Fruit fly (Drosophila melanogaster) whole organism, prepupa: ENCODE measurements around the gene ab.

Experiments used
- Blimp-1 ChIP-seq: fragments of 200-800 bp; sonication (Bioruptor generic); optimal IDR thresholded peaks from 3 replicates; lab custom pipeline; 2017; ENCODE audit warnings: missing biosample characterization, missing genetic modification characterization, mild to moderate bottlenecking, moderate library complexity, missing genetic modification reagents
- CG10631 ChIP-seq: fragments of 200-800 bp; sonication (Bioruptor generic); optimal IDR thresholded peaks from 2 replicates; lab custom pipeline; 2016; ENCODE audit warnings: missing biosample characterization, missing genetic modification characterization
- CG10669 ChIP-seq: fragments of 200-800 bp; sonication (Bioruptor generic); optimal IDR thresholded peaks from 3 replicates; lab custom pipeline; 2018; ENCODE audit warnings: missing biosample characterization, mild to moderate bottlenecking, missing genetic modification characterization, moderate library complexity
- CG11294 ChIP-seq: fragments of 200-800 bp; sonication (Bioruptor generic); IDR thresholded peaks from 2 replicates; pipeline ENCODE4 v1.3.6; 2022; ENCODE audit warnings: missing biosample characterization, missing genetic modification characterization
- CG11762 ChIP-seq: fragments of 200-800 bp; sonication (Bioruptor generic); optimal IDR thresholded peaks from 3 replicates; lab custom pipeline; 2016; ENCODE audit warnings: missing biosample characterization, missing genetic modification characterization; ENCODE audit not compliant: insufficient read depth
- CG15336 ChIP-seq: fragments of 200-800 bp; sonication (Bioruptor generic); IDR thresholded peaks from 2 replicates; pipeline ENCODE4 v1.3.6; 2022; ENCODE audit warnings: missing biosample characterization, missing genetic modification characterization
- CG1621 ChIP-seq: fragments of 200-800 bp; sonication (Bioruptor generic); optimal IDR thresholded peaks from 3 replicates; lab custom pipeline; 2018; ENCODE audit warnings: missing biosample characterization, mild to moderate bottlenecking, missing genetic modification characterization
- CG16779 ChIP-seq: fragments of 200-800 bp; sonication (Bioruptor generic); optimal IDR thresholded peaks from 3 replicates; lab custom pipeline; 2017; ENCODE audit warnings: missing biosample characterization, mild to moderate bottlenecking, missing genetic modification characterization
- CG31627 ChIP-seq: fragments of 200-800 bp; sonication (Bioruptor generic); optimal IDR thresholded peaks from 3 replicates; lab custom pipeline; 2016; ENCODE audit warnings: missing biosample characterization, missing genetic modification characterization
- CG32006 ChIP-seq: fragments of 200-800 bp; sonication (Bioruptor generic); optimal IDR thresholded peaks from 3 replicates; lab custom pipeline; 2017; ENCODE audit warnings: missing biosample characterization, mild to moderate bottlenecking, missing genetic modification characterization
- CG34406 ChIP-seq: fragments of 200-800 bp; sonication (Bioruptor generic); optimal IDR thresholded peaks from 3 replicates; lab custom pipeline; 2016; ENCODE audit warnings: missing biosample characterization, missing genetic modification characterization
- CG4318 ChIP-seq: fragments of 200-800 bp; sonication (Bioruptor generic); optimal IDR thresholded peaks from 3 replicates; lab custom pipeline; 2017; ENCODE audit warnings: missing biosample characterization, mild to moderate bottlenecking, missing genetic modification characterization
- CG6163 ChIP-seq: fragments of 200-800 bp; sonication (Bioruptor generic); IDR thresholded peaks from 3 replicates; pipeline ENCODE4 v1.3.6; 2022; ENCODE audit warnings: missing biosample characterization, missing genetic modification characterization
- CG6792 ChIP-seq: fragments of 200-800 bp; sonication (Bioruptor generic); optimal IDR thresholded peaks from 3 replicates; lab custom pipeline; 2016; ENCODE audit warnings: missing biosample characterization, missing genetic modification characterization
- CG6808 ChIP-seq: fragments of 200-800 bp; sonication (Bioruptor generic); optimal IDR thresholded peaks from 3 replicates; lab custom pipeline; 2017; ENCODE audit warnings: missing biosample characterization, missing genetic modification characterization, mild to moderate bottlenecking, moderate library complexity, missing genetic modification reagents
- CG6854 ChIP-seq: fragments of 200-800 bp; sonication (Bioruptor generic); optimal IDR thresholded peaks from 2 replicates; lab custom pipeline; 2017; ENCODE audit warnings: missing biosample characterization, mild to moderate bottlenecking, missing genetic modification characterization
- CG7368 ChIP-seq: fragments of 200-800 bp; sonication (Bioruptor generic); optimal IDR thresholded peaks from 3 replicates; lab custom pipeline; 2016; ENCODE audit warnings: missing biosample characterization, missing genetic modification characterization
- CG8119 ChIP-seq: fragments of 200-800 bp; sonication (Bioruptor generic); IDR thresholded peaks from 3 replicates; pipeline ENCODE4 v1.3.6; 2022; ENCODE audit warnings: missing biosample characterization, missing genetic modification characterization
- CG8632 ChIP-seq: fragments of 200-800 bp; sonication (Bioruptor generic); optimal IDR thresholded peaks from 3 replicates; lab custom pipeline; 2016; ENCODE audit warnings: missing biosample characterization, missing genetic modification characterization
- CG9139 ChIP-seq: fragments of 200-800 bp; sonication (Bioruptor generic); optimal IDR thresholded peaks from 3 replicates; lab custom pipeline; 2017; ENCODE audit warnings: missing biosample characterization, mild to moderate bottlenecking, missing genetic modification characterization
- Eip78C ChIP-seq: fragments of 200-800 bp; sonication (Bioruptor generic); peaks from one replicate; lab custom pipeline; 2016; ENCODE audit warnings: missing biosample characterization, missing genetic modification characterization
- Ets21C ChIP-seq: fragments of 200-800 bp; sonication (Bioruptor generic); optimal IDR thresholded peaks from 3 replicates; lab custom pipeline; 2016; ENCODE audit warnings: missing biosample characterization, missing genetic modification characterization
- Ets96B ChIP-seq: fragments of 200-800 bp; optimal IDR thresholded peaks from 2 replicates; lab custom pipeline; 2019; ENCODE audit warnings: missing biosample characterization, mild to moderate bottlenecking, missing genetic modification characterization, moderate library complexity
- Gug ChIP-seq: fragments of 200-800 bp; sonication (Bioruptor generic); IDR thresholded peaks from 2 replicates; pipeline ENCODE4 v1.3.6; 2022; ENCODE audit warnings: missing biosample characterization, missing genetic modification characterization
- Hr38 ChIP-seq: sonication (Bioruptor generic); optimal IDR thresholded peaks from 2 replicates; lab custom pipeline; 2016; ENCODE audit warnings: missing biosample characterization, missing genetic modification characterization
- Hr39 ChIP-seq: fragments of 200-800 bp; sonication (Bioruptor generic); optimal IDR thresholded peaks from 2 replicates; lab custom pipeline; 2016; ENCODE audit warnings: missing biosample characterization, missing genetic modification characterization
- Lpt ChIP-seq: fragments of 200-800 bp; sonication (Bioruptor generic); optimal IDR thresholded peaks from 3 replicates; lab custom pipeline; 2016; ENCODE audit warnings: missing biosample characterization, missing genetic modification characterization
- Met ChIP-seq: fragments of 200-800 bp; sonication (Bioruptor generic); optimal IDR thresholded peaks from 3 replicates; lab custom pipeline; 2016; ENCODE audit warnings: missing biosample characterization, missing genetic modification characterization
- Smox ChIP-seq: fragments of 200-800 bp; sonication (Bioruptor generic); optimal IDR thresholded peaks from 3 replicates; lab custom pipeline; 2016; ENCODE audit warnings: missing biosample characterization, missing genetic modification characterization
- Sox15 ChIP-seq: fragments of 200-800 bp; sonication (Bioruptor generic); optimal IDR thresholded peaks from 3 replicates; lab custom pipeline; 2016; ENCODE audit warnings: missing biosample characterization, missing genetic modification characterization
- achi ChIP-seq: fragments of 200-800 bp; sonication (Bioruptor generic); optimal IDR thresholded peaks from 3 replicates; lab custom pipeline; 2016; ENCODE audit warnings: missing biosample characterization, missing genetic modification characterization
- acj6 ChIP-seq: fragments of 200-800 bp; sonication (Bioruptor generic); optimal IDR thresholded peaks from 3 replicates; lab custom pipeline; 2016; ENCODE audit warnings: missing biosample characterization, missing genetic modification characterization
- dsx ChIP-seq: fragments of 200-800 bp; optimal IDR thresholded peaks from 3 replicates; lab custom pipeline; 2019; ENCODE audit warnings: missing biosample characterization, mild to moderate bottlenecking, missing genetic modification characterization, moderate library complexity; ENCODE audit not compliant: poor library complexity, severe bottlenecking
- esn ChIP-seq: fragments of 200-800 bp; sonication (Bioruptor generic); optimal IDR thresholded peaks from 2 replicates; lab custom pipeline; 2016; ENCODE audit warnings: missing biosample characterization, mild to moderate bottlenecking, missing genetic modification characterization, moderate library complexity
- fkh ChIP-seq: fragments of 200-800 bp; sonication (Bioruptor generic); optimal IDR thresholded peaks from 3 replicates; lab custom pipeline; 2017; ENCODE audit warnings: missing biosample characterization, mild to moderate bottlenecking, missing genetic modification characterization, moderate library complexity
- lz ChIP-seq: fragments of 200-800 bp; sonication (Bioruptor generic); optimal IDR thresholded peaks from 3 replicates; lab custom pipeline; 2016; ENCODE audit warnings: missing biosample characterization, missing genetic modification characterization
- net ChIP-seq: fragments of 200-800 bp; sonication (Bioruptor generic); optimal IDR thresholded peaks from 3 replicates; lab custom pipeline; 2016; ENCODE audit warnings: missing biosample characterization, missing genetic modification characterization
- salr ChIP-seq, 2 experiments: fragments of 200-800 bp; sonication (Bioruptor generic); optimal IDR thresholded peaks; 3 replicates each; lab custom pipeline; 2016 to 2018; ENCODE audit warnings: missing biosample characterization in 2 of 2, missing genetic modification characterization in 2 of 2, mild to moderate bottlenecking in 1 of 2
- spab ChIP-seq: fragments of 200-800 bp; sonication (Bioruptor generic); optimal IDR thresholded peaks from 2 replicates; lab custom pipeline; 2017; ENCODE audit warnings: missing biosample characterization, mild to moderate bottlenecking, missing genetic modification characterization, missing genetic modification reagents
- svp ChIP-seq: fragments of 200-800 bp; sonication (Bioruptor generic); peaks from one replicate; lab custom pipeline; 2016; ENCODE audit warnings: missing biosample characterization, missing genetic modification characterization
- topi ChIP-seq: fragments of 200-800 bp; sonication (Bioruptor generic); optimal IDR thresholded peaks from 3 replicates; lab custom pipeline; 2016; ENCODE audit warnings: missing biosample characterization, missing genetic modification characterization
- vri ChIP-seq: fragments of 200-800 bp; sonication (Bioruptor generic); optimal IDR thresholded peaks from 3 replicates; lab custom pipeline; 2016; ENCODE audit warnings: missing biosample characterization, mild to moderate bottlenecking, missing genetic modification characterization

The ab gene

dm6 chr2L:11182148-11182593, 28.3 kb upstream of the ab start (continued):
- TF ChIP-seq CG11294 (GFP tag; lab: Robert Waterston, UW) (no peak), Sox15 (GFP tag; lab: Kevin White, UChicago) (peak; percentile 67), Blimp-1 (peak; percentile 75), net (GFP tag; lab: Kevin White, UChicago) (peak; percentile 74), Gug (GFP tag; lab: Robert Waterston, UW) (no peak), CG15336 (GFP tag; lab: Robert Waterston, UW) (peak; percentile 44; the same call in 1 of the 2 replicates), Ets96B (tag; lab: Kevin White, UChicago) (peak; percentile 89), CG8119 (GFP tag; lab: Robert Waterston, UW) (no peak; the same call in 2 of the 3 replicates), CG1621 (tag; lab: Kevin White, UChicago) (no peak), acj6 (GFP tag; lab: Kevin White, UChicago) (peak; percentile 81), Met (GFP tag; lab: Kevin White, UChicago) (peak; percentile 76), Hr39 (GFP tag; lab: Kevin White, UChicago) (peak; percentile 52), Ets21C (GFP tag; lab: Kevin White, UChicago) (peak; percentile 10), spab (GFP tag; lab: Kevin White, UChicago) (peak; percentile 87), CG6163 (GFP tag; lab: Robert Waterston, UW) (peak; percentile 69), esn (GFP tag; lab: Kevin White, UChicago) (peak; percentile 86), fkh (no peak), CG6854 (GFP tag; lab: Kevin White, UChicago) (no peak), vri (no peak), Hr38 (no peak), CG11762 (GFP tag; lab: Kevin White, UChicago) (peak; percentile 77), CG8632 (GFP tag; lab: Kevin White, UChicago) (peak; percentile 91), topi (peak; percentile 71), salr (GFP tag; optimal IDR thresholded peaks at IDR 0.05; lab: Kevin White, UChicago) (peak; percentile 36 to 84), Smox (peak; percentile 66), lz (GFP tag; lab: Kevin White, UChicago) (peak; percentile 63), CG32006 (peak; percentile 64), dsx (GFP tag; lab: Kevin White, UChicago) (peak; percentile 81), CG4318 (GFP tag; lab: Kevin White, UChicago) (peak; percentile 32), CG10669 (GFP tag; lab: Kevin White, UChicago) (peak; percentile 82), CG6808 (peak; percentile 90), CG16779 (tag; lab: Kevin White, UChicago) (peak; percentile 77), CG31627 (GFP tag; lab: Kevin White, UChicago) (peak; percentile 55)

- TF ChIP-seq Sox15 (GFP tag; lab: Kevin White, UChicago) (no peak), Lpt (GFP tag; lab: Kevin White, UChicago) (no peak), CG7368 (GFP tag; lab: Kevin White, UChicago) (no peak), CG4318 (GFP tag; lab: Kevin White, UChicago) (no peak), CG1621 (tag; lab: Kevin White, UChicago) (peak; percentile 5), CG6163 (GFP tag; lab: Robert Waterston, UW) (no peak), CG10631 (GFP tag; lab: Kevin White, UChicago) (no peak), CG8632 (GFP tag; lab: Kevin White, UChicago) (no peak), svp (GFP tag; lab: Kevin White, UChicago) (no peak), Blimp-1 (no peak), salr (GFP tag; optimal IDR thresholded peaks at IDR 0.05; lab: Kevin White, UChicago) (no peak), CG6854 (GFP tag; lab: Kevin White, UChicago) (peak; percentile 31), fkh (no peak), Eip78C (GFP tag; lab: Kevin White, UChicago) (peak; percentile 61), CG11762 (GFP tag; lab: Kevin White, UChicago) (no peak), CG9139 (GFP tag; lab: Kevin White, UChicago) (no peak), dsx (GFP tag; lab: Kevin White, UChicago) (peak; percentile 59), achi (GFP tag; lab: Kevin White, UChicago) (no peak), Hr39 (GFP tag; lab: Kevin White, UChicago) (no peak), CG15336 (GFP tag; lab: Robert Waterston, UW) (no peak), CG6792 (GFP tag; lab: Kevin White, UChicago) (no peak), CG34406 (GFP tag; lab: Kevin White, UChicago) (no peak)
Observed at dm6 chr2L:11182610-11183243, 27.8 kb upstream of the ab start.
